Fruit fly (Drosophila melanogaster) whole organism, embryonic: ENCODE measurements around the gene CG7365.

ENCODE experiments used
- Asciz ChIP-seq: fragments of 200-800 bp; sonication (Bioruptor generic); optimal IDR thresholded peaks from 2 replicates; lab custom pipeline; 2017; ENCODE audit warnings: missing biosample characterization, mild to moderate bottlenecking, missing genetic modification characterization, missing genetic modification reagents
- CG10321 ChIP-seq: fragments of 200-800 bp; sonication (Bioruptor generic); IDR thresholded peaks from 2 replicates; pipeline ENCODE4 v1.3.6; 2022; ENCODE audit warnings: missing biosample characterization, missing genetic modification characterization
- CG12219 ChIP-seq: fragments of 200-800 bp; sonication (Bioruptor generic); optimal IDR thresholded peaks from 3 replicates; lab custom pipeline; 2018; ENCODE audit warnings: missing biosample characterization, mild to moderate bottlenecking, missing genetic modification characterization
- CG12299 ChIP-seq: fragments of 200-800 bp; sonication (Bioruptor generic); optimal IDR thresholded peaks from 2 replicates; lab custom pipeline; 2018; ENCODE audit warnings: missing biosample characterization, mild to moderate bottlenecking, missing genetic modification characterization
- CG13624 ChIP-seq: fragments of 200-800 bp; sonication (Bioruptor generic); optimal IDR thresholded peaks from 2 replicates; lab custom pipeline; 2016; ENCODE audit warnings: missing biosample characterization, missing genetic modification characterization
- CG14441 ChIP-seq: fragments of 200-800 bp; sonication (Bioruptor generic); IDR thresholded peaks from 2 replicates; pipeline ENCODE4 v1.3.6; 2022; ENCODE audit warnings: missing biosample characterization, missing genetic modification characterization
- CG17912 ChIP-seq: fragments of 200-800 bp; sonication (Bioruptor generic); optimal IDR thresholded peaks from 2 replicates; lab custom pipeline; 2018; ENCODE audit warnings: missing biosample characterization, mild to moderate bottlenecking, missing genetic modification characterization
- CG18476 ChIP-seq: fragments of 200-800 bp; sonication (Bioruptor generic); optimal IDR thresholded peaks from 2 replicates; lab custom pipeline; 2016; ENCODE audit warnings: missing biosample characterization, mild to moderate bottlenecking, missing genetic modification characterization
- CG18599 ChIP-seq: fragments of 200-800 bp; sonication (Bioruptor generic); optimal IDR thresholded peaks from 3 replicates; lab custom pipeline; 2017; ENCODE audit warnings: missing biosample characterization, missing genetic modification characterization, mild to moderate bottlenecking, moderate library complexity, missing genetic modification reagents
- CG2875 ChIP-seq: fragments of 200-800 bp; sonication (Bioruptor generic); optimal IDR thresholded peaks from 2 replicates; lab custom pipeline; 2017; ENCODE audit warnings: missing biosample characterization, mild to moderate bottlenecking, missing genetic modification characterization, missing genetic modification reagents
- CG30403 ChIP-seq: fragments of 200-800 bp; sonication (Bioruptor generic); optimal IDR thresholded peaks from 3 replicates; lab custom pipeline; 2016; ENCODE audit warnings: missing biosample characterization, missing genetic modification characterization
- CG33213 ChIP-seq: fragments of 200-800 bp; sonication (Bioruptor generic); optimal IDR thresholded peaks from 3 replicates; lab custom pipeline; 2016; ENCODE audit warnings: missing biosample characterization, missing genetic modification characterization
- CG4360 ChIP-seq: fragments of 200-800 bp; sonication (Bioruptor generic); IDR thresholded peaks from 2 replicates; pipeline ENCODE4 v1.3.6; 2022; ENCODE audit warnings: missing biosample characterization, missing genetic modification characterization
- CG4820 ChIP-seq: fragments of 200-800 bp; sonication (Bioruptor generic); optimal IDR thresholded peaks from 3 replicates; lab custom pipeline; 2016; ENCODE audit warnings: missing biosample characterization, missing genetic modification characterization
- CG6254 ChIP-seq: fragments of 200-800 bp; sonication (Bioruptor generic); optimal IDR thresholded peaks from 3 replicates; lab custom pipeline; 2017; ENCODE audit warnings: mild to moderate bottlenecking, missing biosample characterization, missing genetic modification reagents, missing genetic modification characterization
- CG6272 ChIP-seq: fragments of 200-800 bp; sonication (Bioruptor generic); IDR thresholded peaks from 2 replicates; pipeline ENCODE4 v1.3.6; 2022; ENCODE audit warnings: missing biosample characterization, missing genetic modification characterization
- CG6654 ChIP-seq: fragments of 200-800 bp; sonication (Bioruptor generic); optimal IDR thresholded peaks from 2 replicates; lab custom pipeline; 2017; ENCODE audit warnings: missing biosample characterization, mild to moderate bottlenecking, missing genetic modification characterization
- CG8944 ChIP-seq: fragments of 200-800 bp; sonication (Bioruptor generic); optimal IDR thresholded peaks from 3 replicates; lab custom pipeline; 2016; ENCODE audit warnings: missing biosample characterization, missing genetic modification characterization
- CG9817 ChIP-seq: fragments of 200-800 bp; sonication (Bioruptor generic); optimal IDR thresholded peaks from 2 replicates; lab custom pipeline; 2018; ENCODE audit warnings: missing biosample characterization, mild to moderate bottlenecking, missing genetic modification characterization, moderate library complexity
- CHES-1-like ChIP-seq: fragments of 200-800 bp; sonication (Bioruptor generic); optimal IDR thresholded peaks from 2 replicates; lab custom pipeline; 2016; ENCODE audit warnings: missing biosample characterization, missing genetic modification characterization
- Dll ChIP-seq: fragments of 200-800 bp; sonication (Bioruptor generic); IDR thresholded peaks from 4 replicates; pipeline ENCODE4 v1.3.6; 2022; ENCODE audit warnings: missing biosample characterization, missing genetic modification characterization; ENCODE audit not compliant: partially characterized antibody
- Eip74EF ChIP-seq, 2 experiments: fragments of 200-800 bp in 1 of 2; fragments of >200 bp in 1 of 2; sonication (Bioruptor generic) in 1 of 2; optimal IDR thresholded peaks; 2 replicates each; lab custom pipeline; 2017 to 2019; ENCODE audit warnings: missing biosample characterization in 2 of 2, missing genetic modification characterization in 2 of 2, mild to moderate bottlenecking in 1 of 2, moderate library complexity in 1 of 2
- Fer3 ChIP-seq: fragments of 200-800 bp; sonication (Bioruptor generic); optimal IDR thresholded peaks from 2 replicates; lab custom pipeline; 2018; ENCODE audit warnings: missing biosample characterization, mild to moderate bottlenecking, missing genetic modification characterization, moderate library complexity
- Hsf ChIP-seq: fragments of 200-800 bp; sonication (Bioruptor generic); optimal IDR thresholded peaks from 3 replicates; lab custom pipeline; 2016; ENCODE audit warnings: missing biosample characterization, missing genetic modification characterization
- MBD-R2 ChIP-seq: fragments of 200-800 bp; sonication (Bioruptor generic); IDR thresholded peaks from 2 replicates; pipeline ENCODE4 v1.3.6; 2022; ENCODE audit warnings: missing biosample characterization, missing genetic modification characterization
- Mrtf ChIP-seq: fragments of 200-800 bp; sonication (Bioruptor generic); IDR thresholded peaks from 3 replicates; pipeline ENCODE4 v1.3.6; 2022; ENCODE audit warnings: missing biosample characterization, missing genetic modification characterization
- Nf-YC ChIP-seq: fragments of 200-800 bp; optimal IDR thresholded peaks from 3 replicates; lab custom pipeline; 2019; ENCODE audit warnings: missing biosample characterization, mild to moderate bottlenecking, missing genetic modification characterization, moderate library complexity
- amos ChIP-seq: fragments of 200-800 bp; sonication (Bioruptor generic); IDR thresholded peaks from 2 replicates; pipeline ENCODE4 v1.3.6; 2022; ENCODE audit warnings: missing biosample characterization, missing genetic modification characterization; ENCODE audit not compliant: partially characterized antibody
- ash1 ChIP-seq: fragments of 200-800 bp; sonication (Bioruptor generic); optimal IDR thresholded peaks from 2 replicates; lab custom pipeline; 2018; ENCODE audit warnings: missing biosample characterization, mild to moderate bottlenecking, missing genetic modification characterization
- ato ChIP-seq: fragments of 200-800 bp; sonication (Bioruptor generic); IDR thresholded peaks from 2 replicates; pipeline ENCODE4 v1.3.6; 2022; ENCODE audit warnings: missing biosample characterization, missing genetic modification characterization; ENCODE audit not compliant: partially characterized antibody
- cas ChIP-seq: fragments of 200-800 bp; sonication (Bioruptor generic); IDR thresholded peaks from 2 replicates; pipeline ENCODE4 v1.3.6; 2022; ENCODE audit warnings: missing biosample characterization, missing genetic modification characterization
- chinmo ChIP-seq: fragments of 200-800 bp; sonication (Bioruptor generic); IDR thresholded peaks from 4 replicates; pipeline ENCODE4 v1.3.6; 2022; ENCODE audit warnings: missing biosample characterization, missing genetic modification characterization; ENCODE audit not compliant: partially characterized antibody
- croc ChIP-seq: fragments of 200-800 bp; sonication (Bioruptor generic); conservative IDR thresholded peaks from 3 replicates; pipeline ENCODE4 v1.3.6; 2022; ENCODE audit warnings: missing biosample characterization, missing genetic modification characterization
- crol ChIP-seq: fragments of 200-800 bp; sonication (Bioruptor generic); IDR thresholded peaks from 2 replicates; pipeline ENCODE4 v1.3.6; 2022; ENCODE audit warnings: missing biosample characterization, missing genetic modification characterization
- emc ChIP-seq: fragments of 200-800 bp; sonication (Bioruptor generic); optimal IDR thresholded peaks from 2 replicates; lab custom pipeline; 2016; ENCODE audit warnings: missing biosample characterization, missing genetic modification characterization
- eyg ChIP-seq: fragments of 200-800 bp; sonication (Bioruptor generic); optimal IDR thresholded peaks from 3 replicates; lab custom pipeline; 2016; ENCODE audit warnings: missing biosample characterization, missing genetic modification characterization
- gsb ChIP-seq: fragments of 200-800 bp; sonication (Bioruptor generic); IDR thresholded peaks from 2 replicates; pipeline ENCODE4 v1.3.6; 2022; ENCODE audit warnings: missing biosample characterization, missing genetic modification characterization
- jigr1 ChIP-seq: fragments of 200-800 bp; sonication (Bioruptor generic); IDR thresholded peaks from 3 replicates; pipeline ENCODE4 v1.3.6; 2022; ENCODE audit warnings: missing biosample characterization, missing genetic modification characterization
- lmd ChIP-seq: fragments of 200-800 bp; sonication (Bioruptor generic); IDR thresholded peaks from 2 replicates; pipeline ENCODE4 v1.3.6; 2022; ENCODE audit warnings: missing biosample characterization, missing genetic modification characterization
- onecut ChIP-seq: fragments of 200-800 bp; sonication (Bioruptor generic); IDR thresholded peaks from 2 replicates; pipeline ENCODE4 v1.3.6; 2022; ENCODE audit warnings: missing biosample characterization, missing genetic modification characterization
- pb ChIP-seq: fragments of 200-800 bp; sonication (Bioruptor generic); optimal IDR thresholded peaks from 3 replicates; lab custom pipeline; 2016; ENCODE audit warnings: missing biosample characterization, missing genetic modification characterization
- scrt ChIP-seq: fragments of 200-800 bp; sonication (Bioruptor generic); optimal IDR thresholded peaks from 2 replicates; lab custom pipeline; 2018; ENCODE audit warnings: missing biosample characterization, mild to moderate bottlenecking, missing genetic modification characterization, moderate library complexity
- sens-2 ChIP-seq: fragments of 200-800 bp; sonication (Bioruptor generic); IDR thresholded peaks from 2 replicates; pipeline ENCODE4 v1.3.6; 2022; ENCODE audit warnings: missing biosample characterization, missing genetic modification characterization
- slp2 ChIP-seq: fragments of 200-800 bp; sonication (Bioruptor generic); optimal IDR thresholded peaks from 2 replicates; lab custom pipeline; 2016; ENCODE audit warnings: missing biosample characterization, missing genetic modification characterization
- trh ChIP-seq: fragments of 200-800 bp; sonication (Bioruptor generic); optimal IDR thresholded peaks from 2 replicates; lab custom pipeline; 2016; ENCODE audit warnings: missing biosample characterization, missing genetic modification characterization
- ttk ChIP-seq: fragments of 200-800 bp; sonication (Bioruptor generic); IDR thresholded peaks from 2 replicates; pipeline ENCODE4 v2.1.2; 2022; ENCODE audit warnings: missing biosample characterization, missing genetic modification characterization
- twi ChIP-seq: fragments of 200-800 bp; optimal IDR thresholded peaks from 2 replicates; lab custom pipeline; 2019; ENCODE audit warnings: missing biosample characterization, mild to moderate bottlenecking, missing genetic modification characterization, moderate library complexity
- tx ChIP-seq: fragments of 200-800 bp; sonication (Bioruptor generic); optimal IDR thresholded peaks from 2 replicates; lab custom pipeline; 2016; ENCODE audit warnings: missing biosample characterization, missing genetic modification characterization
- vfl ChIP-seq: fragments of 200-800 bp; sonication (Bioruptor generic); optimal IDR thresholded peaks from 2 replicates; lab custom pipeline; 2016; ENCODE audit warnings: missing biosample characterization, missing genetic modification characterization
- z ChIP-seq: fragments of 200-800 bp; sonication (Bioruptor generic); IDR thresholded peaks from 3 replicates; pipeline ENCODE4 v1.3.6; 2022; ENCODE audit warnings: missing biosample characterization, missing genetic modification characterization
- zen ChIP-seq: fragments of 200-800 bp; sonication (Bioruptor generic); optimal IDR thresholded peaks from 3 replicates; lab custom pipeline; 2018; ENCODE audit warnings: missing biosample characterization, mild to moderate bottlenecking, missing genetic modification characterization, moderate library complexity

CG7365 gene

DNA sequence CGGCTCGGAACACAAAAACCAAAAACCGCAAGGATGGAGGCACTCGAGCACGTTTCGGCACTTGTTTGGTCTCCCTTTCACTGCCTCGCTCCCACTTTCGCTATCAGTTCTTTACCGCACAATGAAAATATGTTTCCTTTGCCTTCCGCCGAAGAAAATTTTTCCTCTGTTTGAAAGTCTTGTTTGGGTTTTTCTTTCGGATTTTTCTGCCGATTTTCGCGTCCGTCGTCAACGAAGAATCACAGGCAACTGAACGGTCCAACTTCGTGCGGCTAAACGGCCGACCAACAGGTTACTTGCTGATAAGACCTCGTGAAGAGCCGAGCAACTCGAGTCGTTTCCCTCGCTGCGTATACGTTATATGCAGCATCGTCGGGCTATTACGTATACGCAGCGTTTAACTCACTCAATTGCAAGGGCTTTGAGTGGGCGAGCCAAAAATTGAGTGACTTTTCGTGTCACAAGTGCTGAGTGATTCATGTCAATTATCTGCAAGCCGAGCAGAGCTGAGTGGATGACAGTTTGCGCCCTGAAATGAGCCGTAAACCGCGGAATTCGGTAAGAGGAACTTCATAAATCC, 38.3 kb downstream of the CG7365 start, which contains the start of gene sNPF-R (continued):
- TF ChIP-seq twi (tag; lab: Kevin White, UChicago) (no peak), CG4360 (GFP tag; lab: Robert Waterston, UW) (no peak), CG18599 (GFP tag; lab: Kevin White, UChicago) (peak; percentile 13), CHES-1-like (GFP tag; lab: Kevin White, UChicago) (no peak), lmd (no peak), CG10321 (GFP tag; lab: Robert Waterston, UW) (0 out of 2 replicates have a peak, but pooled peaks have one; percentile 15), gsb (GFP tag; lab: Robert Waterston, UW) (no peak), Fer3 (no peak), Dll (GFP tag; lab: Robert Waterston, UW) (no peak), CG6272 (no peak), amos (GFP tag; lab: Robert Waterston, UW) (peak; percentile 40; the same call in 1 of the 2 replicates), Hsf (GFP tag; lab: Kevin White, UChicago) (no peak), CG30403 (GFP tag; lab: Kevin White, UChicago) (no peak), MBD-R2 (GFP tag; lab: Robert Waterston, UW) (no peak), ato (no peak), jigr1 (GFP tag; lab: Robert Waterston, UW) (no peak), CG2875 (GFP tag; lab: Kevin White, UChicago) (no peak), CG8944 (no peak), trh (GFP tag; lab: Kevin White, UChicago) (no peak), onecut (GFP tag; lab: Robert Waterston, UW) (no peak), chinmo (peak; percentile 88; the same call in 3 of the 4 replicates), sens-2 (no peak), vfl (no peak), Eip74EF (GFP tag; optimal IDR thresholded peaks at IDR 0.05; lab: Kevin White, UChicago) (no peak), tx (GFP tag; lab: Kevin White, UChicago) (no peak), eyg (GFP tag; lab: Kevin White, UChicago) (no peak), pb (GFP tag; lab: Kevin White, UChicago) (no peak), scrt (GFP tag; lab: Kevin White, UChicago) (peak; percentile 96), CG6654 (no peak), CG12219 (GFP tag; lab: Kevin White, UChicago) (no peak), zen (no peak), CG9817 (no peak), Asciz (GFP tag; lab: Kevin White, UChicago) (no peak), CG6254 (GFP tag; lab: Kevin White, UChicago) (no peak), crol (0 out of 2 replicates have a peak, but pooled peaks have one; percentile 23), CG17912 (GFP tag; lab: Kevin White, UChicago) (no peak), CG18476 (GFP tag; lab: Kevin White, UChicago) (no peak), CG12299 (tag; lab: Kevin White, UChicago) (no peak), CG4820 (GFP tag; lab: Kevin White, UChicago) (no peak), Mrtf (no peak), CG14441 (GFP tag; lab: Robert Waterston, UW) (no peak), Nf-YC (peak; percentile 77), z (GFP tag; lab: Robert Waterston, UW) (peak; percentile 95), emc (GFP tag; lab: Kevin White, UChicago) (no peak), slp2 (GFP tag; lab: Kevin White, UChicago) (no peak), ash1 (GFP tag; lab: Kevin White, UChicago) (no peak), CG13624 (GFP tag; lab: Kevin White, UChicago) (no peak), croc (GFP tag; lab: Robert Waterston, UW) (no peak), ttk (no peak), CG33213 (no peak), cas (GFP tag; lab: Robert Waterston, UW) (no peak)
